Worm (Caenorhabditis elegans) whole organism, midembryonic: ENCODE measurements around the gene T01G1.4.

Experiments used
- klf-2 ChIP-seq: fragments of 200-800 bp; sonication (Bioruptor generic); conservative IDR thresholded peaks from 2 replicates; pipeline ENCODE4 v1.3.6; 2022; ENCODE audit warnings: missing genetic modification reagents, missing genetic modification characterization, missing compliant biosample characterization
- ztf-23 ChIP-seq: fragments of 200-800 bp; sonication (Bioruptor generic); IDR thresholded peaks from 2 replicates; pipeline ENCODE4 v1.3.6; 2022; ENCODE audit warnings: missing genetic modification reagents, missing genetic modification characterization, missing compliant biosample characterization
- ztf-29 ChIP-seq: fragments of 200-800 bp; sonication (Bioruptor generic); IDR thresholded peaks from 2 replicates; pipeline ENCODE4 v1.3.6; 2022; ENCODE audit warnings: missing genetic modification reagents, missing genetic modification characterization, missing compliant biosample characterization

DNA sequence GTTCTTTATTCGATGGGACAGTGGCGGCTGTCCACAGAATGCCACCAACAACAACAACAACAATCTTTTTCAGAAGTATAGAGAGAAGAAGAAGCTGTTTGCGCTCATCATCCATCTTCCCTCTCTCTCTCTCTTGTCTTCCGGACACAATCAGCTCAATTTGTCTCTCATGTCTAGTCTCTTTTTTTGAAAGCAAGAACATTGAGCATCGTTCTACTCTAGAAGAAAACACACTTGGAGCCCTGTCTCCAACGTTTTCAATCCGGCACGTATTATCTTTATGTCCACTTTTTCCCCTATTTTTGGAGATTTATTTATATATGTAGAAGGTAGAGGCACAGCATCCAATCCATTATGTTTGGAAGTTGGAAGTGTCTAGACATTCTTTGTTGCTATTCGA lies 12.5 kb downstream of the T01G1.4 start:
- TF ChIP-seq ztf-29 (GFP tag; lab: Robert Waterston, UW) (no peak), ztf-23 (GFP tag; lab: Robert Waterston, UW) (no peak), klf-2 (GFP tag; lab: Robert Waterston, UW) (no peak)
